Fruit fly (Drosophila melanogaster): ENCODE results near the gene MFS18.

- no peak for TF ChIP-seq usp (GFP tag; optimal IDR thresholded peaks at IDR 0.05)
- no peak for TF ChIP-seq Dfd (GFP tag; optimal IDR thresholded peaks at IDR 0.05)
- TF ChIP-seq jim (GFP tag; optimal IDR thresholded peaks at IDR 0.05) = no peak
- no peak for TF ChIP-seq psq (GFP tag; optimal IDR thresholded peaks at IDR 0.05)
- TF ChIP-seq sage (GFP tag; optimal IDR thresholded peaks at IDR 0.05) = no peak
Observed at dm6 chr2L:4416903-4417302, 31.5 kb downstream of the MFS18 start.
